Worm (Caenorhabditis elegans): ENCODE results near the gene T26C5.3.

T26C5.3 gene

DNA sequence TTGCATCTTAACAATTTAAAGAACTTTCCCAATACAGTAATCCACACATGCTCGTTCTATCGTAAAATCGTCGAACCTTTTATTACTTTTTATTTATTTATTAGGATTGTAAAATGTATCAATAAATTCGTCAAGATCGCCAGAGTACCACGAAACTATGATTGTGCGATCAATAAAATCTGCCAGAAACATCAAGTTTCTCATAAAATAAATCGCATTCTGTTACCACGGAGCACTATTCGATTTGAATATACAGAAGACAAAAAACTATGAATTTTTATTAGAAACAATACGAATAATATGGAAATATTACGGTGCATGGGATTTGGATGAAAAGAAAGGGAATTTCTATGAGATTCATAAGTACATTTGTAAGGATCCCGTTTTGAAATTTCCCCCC, 30.4 kb downstream of the T26C5.3 start, which contains the start of gene C01G6.2:
TSS of gene C01G6.2 (plus strand) at position 301 of the 400 bp plus-strand sequence.
- no peak for TF ChIP-seq unc-62 (GFP tag; optimal IDR thresholded peaks at IDR 0.05)

DNA sequence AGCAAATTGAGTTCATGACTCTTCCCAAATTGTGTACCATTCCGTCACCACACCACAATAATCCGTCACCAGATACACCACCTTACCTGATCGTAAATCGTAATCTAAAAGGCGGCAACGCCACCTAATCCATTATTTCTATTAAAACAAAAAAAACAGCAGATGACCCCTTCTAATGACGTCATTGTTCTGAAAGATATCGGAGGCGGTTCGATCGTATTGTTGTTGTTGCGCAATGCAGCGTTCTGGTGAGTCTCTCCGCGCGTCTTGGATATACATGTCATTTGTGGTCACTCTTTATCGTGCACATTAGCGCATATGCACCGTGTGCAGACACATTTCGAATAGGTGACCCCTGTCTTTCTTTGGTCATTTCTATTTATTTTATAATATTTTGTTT, 32.6 kb downstream of the T26C5.3 start:
- TF ChIP-seq unc-62 (GFP tag; optimal IDR thresholded peaks at IDR 0.05), result no peak

DNA sequence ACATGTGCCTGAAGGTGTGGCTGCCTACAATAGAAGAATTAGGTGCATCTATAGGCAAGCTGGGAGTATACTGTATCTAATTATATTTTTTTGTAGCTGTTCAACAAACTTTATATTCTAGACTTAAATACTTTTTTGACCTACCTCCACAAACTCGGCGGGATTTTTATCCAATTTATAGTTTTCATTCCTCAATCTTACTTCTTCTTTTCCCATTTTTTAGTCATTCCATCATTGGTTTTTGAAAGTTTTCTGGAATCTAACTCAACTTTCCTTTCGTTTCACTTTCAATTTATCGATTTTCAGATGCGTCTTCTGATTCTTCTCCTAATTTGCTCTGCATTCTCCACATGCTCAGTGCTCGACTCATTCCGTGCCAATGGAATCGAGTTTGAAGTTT, 33.2 kb downstream of the T26C5.3 start, which contains the start of gene C01G6.3:
TSS of gene C01G6.3 (plus strand) at position 301 of the 400 bp plus-strand sequence.
- TF ChIP-seq unc-62 (GFP tag; optimal IDR thresholded peaks at IDR 0.05), result no peak

DNA sequence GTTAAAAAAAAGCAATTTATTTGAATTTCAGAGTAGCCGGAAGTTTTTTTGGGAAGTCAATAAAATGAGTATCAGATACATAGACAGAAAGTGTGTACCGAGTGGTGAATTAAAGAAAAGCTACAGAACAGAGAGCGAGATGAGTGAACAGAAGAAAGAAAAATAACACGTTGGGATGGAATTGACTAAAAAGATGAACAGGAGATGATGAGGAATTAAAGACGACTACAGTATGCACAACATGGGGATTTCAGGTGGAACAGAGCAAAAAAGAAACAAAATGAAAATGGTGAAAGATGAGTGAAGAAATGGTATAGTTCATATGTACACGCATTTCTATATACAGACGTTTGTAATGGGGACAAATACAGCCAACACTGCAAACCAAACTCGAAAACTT, 34.9 kb downstream of the T26C5.3 start:
- no peak for TF ChIP-seq unc-62 (GFP tag; optimal IDR thresholded peaks at IDR 0.05)

DNA sequence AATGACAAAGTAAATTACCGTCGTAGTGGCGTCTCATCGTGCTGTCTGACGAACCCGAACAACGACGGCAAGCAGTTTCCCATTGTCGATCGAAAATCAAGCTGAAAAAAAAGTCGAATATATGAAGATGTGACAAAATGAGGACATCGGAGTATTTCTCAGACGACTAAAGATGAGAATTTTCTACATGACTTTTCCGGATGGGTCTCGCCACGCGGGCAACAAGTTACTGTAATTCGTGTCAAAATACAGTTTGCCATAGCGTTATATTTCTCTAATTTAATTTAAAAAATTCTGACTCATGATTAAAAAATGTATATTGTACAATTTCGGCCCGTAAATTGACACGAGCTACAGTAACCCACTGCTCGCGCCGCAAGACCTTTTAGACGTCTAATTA, 36.6 kb downstream of the T26C5.3 start, which contains the start of gene C01G6.4:
TSS of gene C01G6.4 (minus strand) at position 101 of the 400 bp plus-strand sequence.
- TF ChIP-seq unc-62 (GFP tag; optimal IDR thresholded peaks at IDR 0.05), result no peak

DNA sequence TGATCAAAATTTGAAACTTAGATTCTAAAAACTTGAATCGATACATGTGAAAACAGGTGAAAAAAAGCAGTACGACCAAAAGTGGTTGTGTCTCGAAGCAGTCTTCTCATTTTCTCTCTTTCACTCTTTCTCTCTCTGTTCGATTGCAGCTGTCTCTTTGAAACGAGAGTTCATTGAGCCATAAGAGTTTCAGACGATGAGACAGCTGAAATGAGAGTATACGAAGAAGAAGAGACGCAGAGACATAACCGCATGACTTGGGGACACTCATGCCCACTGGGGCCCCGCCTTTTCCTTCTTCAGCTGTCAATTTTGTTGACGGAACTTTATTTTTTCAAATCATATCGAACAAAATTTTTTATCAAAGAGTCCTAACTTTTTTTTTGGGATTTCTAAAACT, 37.6 kb downstream of the T26C5.3 start:
- no peak for TF ChIP-seq unc-62 (GFP tag; optimal IDR thresholded peaks at IDR 0.05)

DNA sequence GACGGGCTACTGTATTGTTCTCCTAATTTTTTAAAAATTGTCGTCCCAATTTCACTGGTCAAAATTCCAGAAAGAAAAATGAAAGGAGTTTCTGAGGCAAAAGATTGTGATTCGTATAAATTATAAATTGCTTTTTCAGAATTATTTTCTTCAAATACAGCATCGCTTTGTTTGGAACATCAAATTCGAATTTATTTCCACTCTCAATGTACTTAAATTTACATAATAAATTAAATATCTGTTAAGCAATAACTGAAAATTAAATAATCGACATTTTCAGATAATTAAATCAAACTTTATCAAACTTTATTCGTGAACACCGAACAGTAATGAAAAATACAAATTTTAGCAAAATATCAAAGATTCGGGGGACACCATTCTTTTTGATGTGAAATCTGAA, 38.4 kb downstream of the T26C5.3 start:
- TF ChIP-seq unc-62 (GFP tag; optimal IDR thresholded peaks at IDR 0.05), result no peak

DNA sequence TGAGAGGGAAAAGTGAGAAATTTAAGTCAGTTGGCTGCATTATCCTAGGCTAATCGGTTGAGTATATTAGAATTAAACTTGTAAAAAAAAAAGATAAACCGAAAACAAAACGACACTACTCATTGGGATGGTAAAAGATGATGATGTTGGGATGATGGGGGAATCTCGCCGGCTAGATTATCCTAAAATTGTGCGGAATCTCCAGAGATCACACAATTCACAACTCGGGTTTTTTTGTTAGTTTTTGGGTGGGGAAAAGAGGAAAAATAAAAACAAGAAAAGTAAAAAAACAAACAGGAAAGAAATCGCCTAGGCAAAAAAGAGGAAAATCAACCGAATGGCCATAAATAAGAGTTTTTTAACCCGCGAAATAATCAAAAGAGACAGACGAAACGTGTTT, 38.8 kb downstream of the T26C5.3 start:
- no peak for TF ChIP-seq unc-62 (GFP tag; optimal IDR thresholded peaks at IDR 0.05)

DNA sequence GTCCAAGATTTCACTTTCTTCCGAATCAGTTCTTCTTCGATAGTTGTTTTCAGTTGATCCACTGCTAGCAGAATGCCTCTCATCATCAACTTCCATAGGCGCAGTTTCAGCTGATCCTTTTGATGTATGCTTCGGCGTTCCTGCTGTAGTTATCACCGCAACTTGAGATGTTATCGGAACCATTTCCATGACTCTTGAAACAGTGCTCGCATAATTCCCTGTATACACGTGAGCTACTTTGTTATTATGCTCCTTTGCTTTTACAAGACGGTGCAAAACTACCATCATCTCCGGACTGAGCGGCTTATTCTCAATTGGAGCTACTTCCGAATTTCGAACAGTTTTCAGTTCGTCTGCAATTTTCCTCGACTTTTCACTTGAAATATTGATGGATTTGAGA, 40.8 kb downstream of the T26C5.3 start:
- no peak for TF ChIP-seq unc-62 (GFP tag; optimal IDR thresholded peaks at IDR 0.05)

DNA sequence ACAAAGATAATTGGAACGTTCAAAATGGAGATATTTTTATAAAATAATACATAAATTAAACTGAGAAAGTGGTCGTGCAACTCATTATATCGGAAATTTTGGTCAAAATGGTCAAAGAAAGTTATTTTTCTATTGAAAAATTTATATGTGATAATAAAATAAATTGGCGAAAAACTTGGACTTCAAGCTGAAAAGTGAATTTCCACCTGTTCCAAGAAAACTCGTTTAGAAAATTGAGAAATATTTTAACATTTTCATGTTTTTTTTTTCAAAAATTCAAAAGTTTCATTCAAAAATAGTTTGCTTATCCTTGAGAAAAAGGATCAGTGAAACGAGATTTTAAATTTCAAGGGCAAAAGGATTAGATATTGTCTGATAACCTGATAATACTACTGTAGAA, 42.6 kb downstream of the T26C5.3 start:
- TF ChIP-seq unc-62 (GFP tag; optimal IDR thresholded peaks at IDR 0.05), result no peak

DNA sequence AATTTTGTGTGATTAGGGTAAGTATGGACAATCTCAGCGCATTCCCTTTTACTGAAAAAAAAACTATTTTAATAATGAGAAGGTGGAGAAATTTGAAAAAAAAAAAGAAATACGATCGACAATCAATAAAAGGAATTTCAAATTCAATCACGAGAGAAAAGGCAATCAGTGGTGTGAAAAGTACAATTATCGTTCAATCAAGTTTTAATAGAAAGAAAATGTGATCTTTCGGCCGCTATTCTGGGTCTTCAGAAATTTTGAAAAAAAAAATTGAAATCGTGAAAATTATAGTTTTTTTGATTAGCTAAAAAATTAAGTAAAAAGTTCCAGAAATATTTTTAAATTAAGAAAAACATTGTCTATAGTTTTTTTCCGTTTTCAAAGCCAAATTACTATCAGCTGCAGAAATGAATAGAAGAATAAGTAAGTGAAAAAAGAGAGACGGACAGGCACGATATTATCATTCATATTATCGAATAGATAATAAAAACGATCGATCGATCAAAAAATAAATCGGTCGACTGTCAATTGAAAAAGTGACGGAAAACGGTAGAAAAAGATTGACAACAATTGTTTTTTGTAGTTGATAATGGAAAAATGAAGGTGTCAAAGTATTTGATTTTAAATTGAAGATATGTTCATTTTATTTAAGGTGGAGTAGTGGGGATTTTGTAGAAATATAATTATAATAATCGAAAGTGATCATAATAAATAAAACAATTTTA, 43.8 kb downstream of the T26C5.3 start, which contains the start of gene gldi-3:
TSS of gene gldi-3 (minus strand) at position 51 of the 725 bp plus-strand sequence.
- TF ChIP-seq unc-62 (GFP tag; optimal IDR thresholded peaks at IDR 0.05), result no peak

DNA sequence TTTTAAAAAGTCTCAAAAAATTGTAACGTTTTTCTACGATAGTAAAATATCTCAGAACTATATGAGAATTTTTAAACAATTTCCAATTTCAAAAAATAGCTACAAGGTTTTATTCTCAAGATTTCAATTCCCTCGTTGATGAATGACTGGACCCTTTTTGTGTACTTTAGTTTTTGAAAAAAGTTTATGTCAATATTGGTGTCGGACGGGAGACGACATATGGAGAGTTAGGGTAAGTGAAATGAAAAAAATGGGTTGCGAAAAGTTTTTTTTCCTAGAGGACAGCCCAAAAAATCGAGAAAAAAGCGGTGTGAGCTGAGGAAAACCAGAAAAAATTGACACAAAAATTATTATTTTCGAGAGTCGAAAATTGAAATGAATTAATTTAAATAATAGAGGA, 44.5 kb downstream of the T26C5.3 start:
- TF ChIP-seq unc-62 (GFP tag; optimal IDR thresholded peaks at IDR 0.05), result no peak

DNA sequence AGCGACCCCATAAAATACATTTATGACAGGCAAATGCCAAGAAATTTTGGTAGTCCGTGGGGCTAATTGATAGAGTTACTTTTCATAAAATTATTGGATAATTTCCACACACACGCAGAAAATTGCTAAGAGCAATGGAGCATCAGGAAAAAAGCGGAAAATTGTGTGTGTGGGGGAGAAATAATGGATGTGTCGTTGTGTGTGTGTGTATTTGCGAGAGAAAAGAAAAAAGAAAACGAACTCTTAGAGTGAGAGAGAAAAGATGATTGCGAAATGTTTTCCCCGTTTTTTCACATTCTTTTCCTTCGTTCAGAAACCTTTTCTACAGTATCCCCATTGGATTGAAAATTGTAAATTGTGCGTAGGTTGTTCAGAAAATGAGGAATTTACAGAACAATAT, 45.2 kb downstream of the T26C5.3 start:
- no peak for TF ChIP-seq unc-62 (GFP tag; optimal IDR thresholded peaks at IDR 0.05)

DNA sequence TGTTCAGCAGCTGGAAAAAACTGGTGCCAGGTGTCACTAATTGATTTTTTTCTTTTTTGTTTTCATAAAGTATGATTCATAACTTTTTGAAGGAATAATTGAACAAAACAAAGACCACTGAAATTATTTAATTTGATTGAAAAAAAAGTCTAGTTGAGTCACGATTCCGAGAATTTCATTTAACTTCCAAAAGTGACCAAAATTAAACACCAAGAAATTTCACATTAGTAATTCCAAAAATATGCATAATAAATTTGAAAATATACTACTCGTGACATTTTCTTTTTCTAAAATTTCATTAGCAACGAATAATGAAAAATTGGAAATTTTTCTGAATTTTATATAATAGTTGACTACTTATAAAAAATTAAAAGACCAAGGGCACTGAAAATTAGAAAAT, 45.7 kb downstream of the T26C5.3 start:
- no peak for TF ChIP-seq unc-62 (GFP tag; optimal IDR thresholded peaks at IDR 0.05)

DNA sequence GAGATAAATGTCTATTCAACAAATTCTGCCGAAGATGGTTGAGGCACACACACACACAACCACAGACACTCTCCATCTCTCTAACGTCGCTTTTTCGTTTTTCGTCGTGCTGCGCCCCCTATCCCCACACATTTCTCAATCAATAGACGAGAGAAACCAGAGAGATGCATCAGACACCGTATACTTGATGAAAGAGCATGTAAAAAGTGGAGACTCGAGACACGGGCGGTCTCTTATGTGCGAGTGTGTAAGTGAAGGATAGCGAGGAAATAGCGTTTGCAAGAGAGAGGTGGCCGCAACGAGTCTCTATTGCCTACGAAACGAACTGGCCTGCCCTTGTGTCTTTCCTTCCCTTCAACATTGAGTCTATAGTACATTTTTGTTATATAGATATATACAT, 46.4 kb downstream of the T26C5.3 start:
- no peak for TF ChIP-seq unc-62 (GFP tag; optimal IDR thresholded peaks at IDR 0.05)

DNA sequence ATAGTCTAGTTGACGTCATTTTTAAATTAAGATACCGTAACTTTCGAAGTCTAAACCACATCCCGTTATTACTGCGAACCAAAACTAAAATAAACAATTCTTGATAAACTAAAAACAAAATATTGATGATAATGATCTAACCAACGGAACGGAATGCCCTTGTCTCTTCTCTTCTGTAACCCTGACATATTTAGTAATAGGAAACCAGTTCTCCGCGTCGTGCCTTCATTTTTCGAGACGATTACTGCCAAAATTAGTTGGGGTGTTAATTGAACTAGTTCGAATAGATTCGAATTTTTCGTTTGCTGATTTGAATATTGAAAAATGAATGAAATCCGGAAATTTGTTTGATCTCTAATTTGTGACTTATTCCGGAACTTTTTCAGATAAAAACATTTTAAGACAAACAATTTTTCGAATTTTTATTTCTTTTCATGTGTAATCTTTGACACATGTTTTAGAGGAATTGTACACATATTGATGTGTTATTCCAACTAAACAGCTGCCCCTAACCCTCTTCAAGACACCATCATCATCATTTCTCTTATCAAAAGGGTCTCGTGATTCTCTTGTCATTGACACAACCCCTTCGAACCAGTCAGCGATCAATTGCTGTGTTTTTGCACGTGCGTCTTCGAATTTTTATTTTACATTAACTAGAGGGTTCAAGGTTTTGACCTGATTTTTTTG, 47.4 kb downstream of the T26C5.3 start:
- TF ChIP-seq unc-62 (GFP tag; optimal IDR thresholded peaks at IDR 0.05), result no peak
